Worm (Caenorhabditis elegans) whole organism, late embryonic: ENCODE data around the gene prx-10.

Experiments
- C08G9.2 ChIP-seq: sonication (generic microtip); optimal IDR thresholded peaks from 2 replicates; lab custom pipeline; 2016; ENCODE audit warnings: mild to moderate bottlenecking, missing genetic modification characterization, moderate library complexity, missing compliant biosample characterization
- C38D4.7 ChIP-seq: fragments of 200-800 bp; sonication (Bioruptor generic); optimal IDR thresholded peaks from 2 replicates; lab custom pipeline; 2018; ENCODE audit warnings: mild to moderate bottlenecking, missing genetic modification characterization, moderate library complexity, missing compliant biosample characterization
- F13H6.1 ChIP-seq: sonication (generic microtip); optimal IDR thresholded peaks from 2 replicates; lab custom pipeline; 2016; ENCODE audit warnings: missing genetic modification characterization, missing compliant biosample characterization
- K09A11.1 ChIP-seq: sonication (generic microtip); optimal IDR thresholded peaks from 2 replicates; lab custom pipeline; 2017; ENCODE audit warnings: antibody characterized with exemption, mild to moderate bottlenecking, missing genetic modification characterization, missing compliant biosample characterization; ENCODE audit not compliant: insufficient read depth
- T23F11.4 ChIP-seq: fragments of 200-800 bp; sonication (Bioruptor generic); optimal IDR thresholded peaks from 2 replicates; lab custom pipeline; 2018; ENCODE audit warnings: mild to moderate bottlenecking, missing genetic modification characterization, missing compliant biosample characterization
- ahr-1 ChIP-seq: sonication (generic microtip); optimal IDR thresholded peaks from 2 replicates; lab custom pipeline; 2016; ENCODE audit warnings: missing genetic modification characterization, missing compliant biosample characterization
- ama-1 ChIP-seq: fragments of 150-350 bp; optimal IDR thresholded peaks from 2 replicates; lab custom pipeline; 2014
- ceh-19 ChIP-seq: fragments of 200-800 bp; sonication (Bioruptor generic); optimal IDR thresholded peaks from 2 replicates; lab custom pipeline; 2018; ENCODE audit warnings: mild to moderate bottlenecking, missing genetic modification characterization, missing compliant biosample characterization
- ceh-24 ChIP-seq: sonication (generic microtip); optimal IDR thresholded peaks from 2 replicates; lab custom pipeline; 2016; ENCODE audit warnings: mild to moderate bottlenecking, missing genetic modification characterization, missing compliant biosample characterization
- ceh-31 ChIP-seq: sonication (generic microtip); optimal IDR thresholded peaks from 2 replicates; lab custom pipeline; 2016; ENCODE audit warnings: missing genetic modification characterization, missing compliant biosample characterization
- ceh-9 ChIP-seq: sonication (generic microtip); optimal IDR thresholded peaks from 2 replicates; lab custom pipeline; 2016; ENCODE audit warnings: mild to moderate bottlenecking, missing genetic modification characterization, inconsistent platforms, missing compliant biosample characterization
- che-1 ChIP-seq: sonication (generic microtip); optimal IDR thresholded peaks from 2 replicates; lab custom pipeline; 2016; ENCODE audit warnings: mild to moderate bottlenecking, missing genetic modification characterization, missing compliant biosample characterization
- dmd-4 ChIP-seq: sonication (generic microtip); optimal IDR thresholded peaks from 2 replicates; lab custom pipeline; 2016; ENCODE audit warnings: borderline replicate concordance, missing genetic modification characterization, missing compliant biosample characterization
- dve-1 ChIP-seq: sonication (generic microtip); optimal IDR thresholded peaks from 2 replicates; lab custom pipeline; 2017; ENCODE audit warnings: antibody characterized with exemption, mild to moderate bottlenecking, missing genetic modification characterization, missing compliant biosample characterization
- ets-4 ChIP-seq: sonication (generic microtip); optimal IDR thresholded peaks from 2 replicates; lab custom pipeline; 2016; ENCODE audit warnings: missing genetic modification characterization, missing compliant biosample characterization
- fax-1 ChIP-seq: sonication (generic microtip); optimal IDR thresholded peaks from 2 replicates; lab custom pipeline; 2016; ENCODE audit warnings: missing genotype, missing genetic modification characterization, missing compliant biosample characterization
- fkh-10 ChIP-seq: fragments of 150-350 bp; optimal IDR thresholded peaks from 2 replicates; lab custom pipeline; 2014; ENCODE audit warnings: missing biosample characterization, missing genetic modification reagents, missing genetic modification characterization
- fkh-6 ChIP-seq: sonication (generic microtip); optimal IDR thresholded peaks from 2 replicates; lab custom pipeline; 2016; ENCODE audit warnings: missing genetic modification characterization, missing compliant biosample characterization
- gmeb-2 ChIP-seq: sonication (generic microtip); optimal IDR thresholded peaks from 2 replicates; lab custom pipeline; 2016; ENCODE audit warnings: missing genetic modification characterization, inconsistent platforms, missing compliant biosample characterization
- hlh-6 ChIP-seq: sonication (generic microtip); optimal IDR thresholded peaks from 2 replicates; lab custom pipeline; 2016; ENCODE audit warnings: missing genotype, missing genetic modification characterization, missing compliant biosample characterization
- hlh-8 ChIP-seq: sonication (generic microtip); optimal IDR thresholded peaks from 2 replicates; lab custom pipeline; 2016; ENCODE audit warnings: missing genotype, missing genetic modification characterization, missing compliant biosample characterization
- lim-6 ChIP-seq: sonication (generic microtip); optimal IDR thresholded peaks from 2 replicates; lab custom pipeline; 2016; ENCODE audit warnings: missing genetic modification characterization, missing compliant biosample characterization
- lin-11 ChIP-seq: fragments of 200-800 bp; sonication (Bioruptor generic); optimal IDR thresholded peaks from 2 replicates; lab custom pipeline; 2018; ENCODE audit warnings: mild to moderate bottlenecking, missing genetic modification characterization, missing compliant biosample characterization
- madf-2 ChIP-seq: sonication (generic microtip); optimal IDR thresholded peaks from 2 replicates; lab custom pipeline; 2017; ENCODE audit warnings: missing genetic modification characterization, missing compliant biosample characterization
- mec-3 ChIP-seq: sonication (generic microtip); optimal IDR thresholded peaks from 2 replicates; lab custom pipeline; 2016; ENCODE audit warnings: borderline replicate concordance, missing genetic modification characterization, missing compliant biosample characterization
- nhr-11 ChIP-seq: fragments of 150-350 bp; optimal IDR thresholded peaks from 2 replicates; lab custom pipeline; 2014; ENCODE audit warnings: missing biosample characterization, missing genetic modification characterization
- nhr-232 ChIP-seq: sonication (generic microtip); optimal IDR thresholded peaks from 2 replicates; lab custom pipeline; 2016; ENCODE audit warnings: missing genetic modification characterization, missing compliant biosample characterization
- npax-4 ChIP-seq: sonication (generic microtip); optimal IDR thresholded peaks from 2 replicates; lab custom pipeline; 2016; ENCODE audit warnings: missing genetic modification characterization, missing compliant biosample characterization
- odd-2 ChIP-seq: sonication (generic microtip); optimal IDR thresholded peaks from 2 replicates; lab custom pipeline; 2017; ENCODE audit warnings: antibody characterized with exemption, mild to moderate bottlenecking, missing genetic modification characterization, missing compliant biosample characterization
- pag-3 ChIP-seq: sonication (generic microtip); optimal IDR thresholded peaks from 2 replicates; lab custom pipeline; 2016; ENCODE audit warnings: missing compliant biosample characterization, missing genetic modification characterization, borderline replicate concordance
- pax-1 ChIP-seq: fragments of 150-350 bp; optimal IDR thresholded peaks from 2 replicates; lab custom pipeline; 2014; ENCODE audit warnings: missing biosample characterization, missing genetic modification characterization
- pha-4 ChIP-seq: fragments of 150-350 bp; optimal IDR thresholded peaks from 2 replicates; lab custom pipeline; 2018; ENCODE audit warnings: missing biosample characterization, missing genetic modification reagents, missing genetic modification characterization
- ref-2 ChIP-seq: sonication (generic microtip); optimal IDR thresholded peaks from 2 replicates; lab custom pipeline; 2016; ENCODE audit warnings: missing genetic modification characterization, missing compliant biosample characterization
- rnt-1 ChIP-seq: sonication (generic microtip); optimal IDR thresholded peaks from 2 replicates; lab custom pipeline; 2016; ENCODE audit warnings: missing genetic modification characterization, missing compliant biosample characterization
- sox-4 ChIP-seq: sonication (generic microtip); optimal IDR thresholded peaks from 2 replicates; lab custom pipeline; 2017; ENCODE audit warnings: mild to moderate bottlenecking, missing genetic modification characterization, inconsistent platforms, missing compliant biosample characterization
- syd-9 ChIP-seq: sonication (generic microtip); optimal IDR thresholded peaks from 2 replicates; lab custom pipeline; 2016; ENCODE audit warnings: mild to moderate bottlenecking, missing genetic modification characterization, moderate library complexity, missing compliant biosample characterization
- ttx-3 ChIP-seq: sonication (generic microtip); optimal IDR thresholded peaks from 2 replicates; lab custom pipeline; 2016; ENCODE audit warnings: missing genetic modification reagents, missing genetic modification characterization, missing compliant biosample characterization
- unc-42 ChIP-seq: sonication (generic microtip); optimal IDR thresholded peaks from 2 replicates; lab custom pipeline; 2016; ENCODE audit warnings: missing genotype, missing genetic modification characterization, missing compliant biosample characterization
- ztf-16 ChIP-seq: sonication (generic microtip); optimal IDR thresholded peaks from 2 replicates; lab custom pipeline; 2017; ENCODE audit warnings: missing genetic modification characterization, missing compliant biosample characterization

prx-10 gene

DNA sequence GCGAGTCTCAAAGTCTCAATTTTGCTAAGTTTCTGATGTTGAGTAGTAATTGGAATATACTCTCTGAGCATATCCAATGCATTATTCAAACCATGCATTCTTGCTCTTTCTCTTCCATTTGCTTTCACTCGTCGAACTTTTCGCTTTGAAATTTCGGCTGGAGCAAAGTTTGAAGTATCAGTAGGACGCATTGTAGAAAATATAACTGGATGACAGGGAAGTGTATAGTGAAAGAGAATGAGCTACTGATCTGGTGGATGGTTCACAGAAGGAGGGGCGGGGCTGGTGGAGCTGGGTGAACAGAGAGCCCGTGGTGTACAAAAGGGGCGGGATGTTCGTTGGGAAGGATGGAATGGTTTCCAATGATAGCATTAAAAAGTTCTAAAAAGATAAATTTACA is 5.7 kb downstream of the prx-10 start:
- TF ChIP-seq ets-4 (tag; lab: Kevin White, UChicago) (no peak), ceh-24 (tag; lab: Kevin White, UChicago) (no peak), pax-1 (tag; lab: Kevin White, UChicago) (no peak), F13H6.1 (tag; lab: Kevin White, UChicago) (no peak), hlh-6 (tag; lab: Kevin White, UChicago) (no peak)

DNA sequence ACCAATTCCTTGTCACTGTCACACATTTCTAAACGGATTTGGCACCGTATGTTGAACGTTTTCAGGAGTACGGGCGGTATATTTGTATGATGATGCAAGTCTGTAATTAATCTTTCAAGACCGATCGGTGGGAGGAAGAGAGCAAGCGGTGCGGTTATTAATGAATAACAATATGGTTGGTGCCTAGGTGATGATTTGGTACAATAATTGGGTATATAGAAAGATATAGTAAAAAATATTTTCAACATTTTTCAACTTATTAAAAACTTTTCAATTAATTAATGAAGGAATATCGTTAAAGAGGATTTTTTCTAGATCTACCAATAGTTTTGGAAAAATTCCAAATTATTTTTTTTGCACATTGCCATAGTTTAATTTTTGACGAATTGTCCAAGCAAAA is 8.3 kb downstream of the prx-10 start, which contains the start of gene cnd-1:
cnd-1 (minus strand) TSS at position 101 of the 400 bp plus-strand sequence.
- TF ChIP-seq ceh-24 (tag; lab: Kevin White, UChicago) = no peak
- TF ChIP-seq syd-9 (tag; lab: Kevin White, UChicago) = no peak

DNA sequence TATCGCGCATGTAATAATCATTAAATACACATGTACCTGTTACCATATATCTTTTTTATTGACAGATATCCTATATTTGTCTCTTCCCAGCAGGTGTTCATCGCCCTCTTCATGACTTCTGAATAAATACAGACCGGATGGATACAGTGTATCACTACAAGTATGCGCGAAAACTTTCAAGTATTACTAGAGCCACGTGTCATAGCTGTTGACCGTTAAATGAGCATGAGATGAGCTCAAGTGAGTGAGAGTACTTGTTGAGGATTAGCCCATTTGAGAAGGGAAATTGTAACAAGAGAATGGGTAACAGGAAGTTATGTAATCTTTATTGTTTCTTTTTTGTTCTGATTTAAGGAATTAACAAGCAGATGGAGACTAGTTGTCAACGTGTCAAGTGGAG is 8.9 kb downstream of the prx-10 start:
- TF ChIP-seq fkh-6 (tag; lab: Kevin White, UChicago) (no peak), lim-6 (no peak), ref-2 (tag; lab: Kevin White, UChicago) (no peak), K09A11.1 (tag; lab: Kevin White, UChicago) (no peak)

DNA sequence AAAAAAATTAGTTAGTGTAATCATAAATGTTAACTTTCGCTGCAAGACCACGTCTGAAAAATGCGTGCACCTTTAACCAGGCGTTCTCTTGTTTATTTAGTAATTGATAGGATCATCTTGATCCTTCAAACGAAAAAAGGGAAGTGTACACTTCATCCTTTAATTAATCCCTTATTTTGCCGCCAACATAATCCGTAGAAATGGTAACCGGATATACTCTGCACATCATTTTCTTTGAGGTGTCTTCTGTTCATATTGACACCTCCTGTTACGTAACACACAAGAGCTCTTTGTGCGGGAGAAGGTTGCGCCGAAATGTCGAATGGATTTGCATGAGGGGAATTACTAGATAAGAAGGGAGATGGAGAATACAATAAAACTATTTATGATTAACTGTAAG is 12.5 kb downstream of the prx-10 start:
- no peak for TF ChIP-seq F13H6.1 (tag; lab: Kevin White, UChicago)
- no peak for TF ChIP-seq C08G9.2 (tag; lab: Kevin White, UChicago)
- no peak for TF ChIP-seq ceh-24 (tag; lab: Kevin White, UChicago)
- TF ChIP-seq npax-4 = no peak
- TF ChIP-seq lin-11 (tag; lab: Kevin White, UChicago) = no peak
- no peak for TF ChIP-seq nhr-11
- TF ChIP-seq sox-4 (tag; lab: Kevin White, UChicago) = no peak
- TF ChIP-seq fax-1 (tag; lab: Kevin White, UChicago) = no peak
- TF ChIP-seq nhr-232 (tag; lab: Kevin White, UChicago) = no peak
- no peak for TF ChIP-seq ahr-1 (tag; lab: Kevin White, UChicago)
- TF ChIP-seq ceh-31 = no peak
- no peak for TF ChIP-seq rnt-1 (tag; lab: Kevin White, UChicago)
- TF ChIP-seq ceh-9 (tag; lab: Kevin White, UChicago) = no peak
- TF ChIP-seq, all 69 proteins: peak for 0

DNA sequence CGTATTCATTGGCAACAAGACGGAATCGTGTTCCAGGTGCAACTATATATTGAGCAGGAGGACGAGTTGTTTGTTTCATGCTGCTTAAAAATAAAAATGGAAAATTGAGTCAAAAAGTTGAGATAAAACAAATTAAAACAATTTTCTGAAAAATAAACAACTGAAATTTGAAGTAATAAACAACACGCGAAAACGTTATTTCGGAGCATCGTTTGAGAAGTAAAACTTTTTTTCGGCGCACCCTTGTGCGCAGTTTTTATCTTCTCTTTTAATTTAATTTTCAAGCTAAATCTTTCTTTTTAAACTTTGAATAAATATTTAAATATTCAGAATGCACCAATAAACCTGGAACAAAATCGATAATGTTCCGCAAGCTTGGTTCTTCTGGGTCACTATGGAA is 17.9 kb downstream of the prx-10 start, which contains the start of the genes sumv-1 and gop-1:
sumv-1 (minus strand) TSS at position 80 of the 400 bp plus-strand sequence.
gop-1 (plus strand) TSS at position 331 of the 400 bp plus-strand sequence.
- peak; percentile 19 for TF ChIP-seq unc-42 (tag; lab: Kevin White, UChicago)
- no peak for TF ChIP-seq C38D4.7 (GFP tag; lab: Kevin White, UChicago)
- no peak for TF ChIP-seq madf-2 (tag; lab: Kevin White, UChicago)

DNA sequence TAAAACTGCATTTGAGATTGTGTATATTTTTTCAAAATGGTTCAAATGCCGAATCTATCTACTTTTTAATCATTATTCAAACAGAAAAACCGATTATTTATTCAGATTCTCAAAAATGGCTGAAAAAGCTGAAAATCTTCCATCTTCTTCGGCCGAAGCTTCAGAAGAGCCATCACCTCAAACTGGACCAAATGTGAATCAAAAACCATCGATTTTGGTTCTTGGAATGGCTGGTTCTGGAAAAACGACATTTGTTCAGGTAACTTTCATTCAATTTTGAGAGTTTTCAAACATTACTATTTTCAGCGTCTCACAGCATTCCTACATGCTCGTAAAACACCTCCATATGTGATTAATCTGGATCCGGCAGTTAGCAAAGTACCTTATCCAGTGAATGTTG is 22.7 kb downstream of the prx-10 start, which contains the start of gene gop-2:
gop-2 (plus strand) TSS at position 106 of the 400 bp plus-strand sequence.
- TF ChIP-seq pha-4 (tag; lab: Kevin White, UChicago) (no peak), T23F11.4 (GFP tag; lab: Kevin White, UChicago) (no peak), npax-4 (no peak), ttx-3 (no peak), ceh-19 (GFP tag; lab: Kevin White, UChicago) (no peak), C38D4.7 (GFP tag; lab: Kevin White, UChicago) (no peak), ztf-16 (no peak), pag-3 (tag; lab: Kevin White, UChicago) (no peak)
- TF ChIP-seq, all 69 proteins: peak for 0

DNA sequence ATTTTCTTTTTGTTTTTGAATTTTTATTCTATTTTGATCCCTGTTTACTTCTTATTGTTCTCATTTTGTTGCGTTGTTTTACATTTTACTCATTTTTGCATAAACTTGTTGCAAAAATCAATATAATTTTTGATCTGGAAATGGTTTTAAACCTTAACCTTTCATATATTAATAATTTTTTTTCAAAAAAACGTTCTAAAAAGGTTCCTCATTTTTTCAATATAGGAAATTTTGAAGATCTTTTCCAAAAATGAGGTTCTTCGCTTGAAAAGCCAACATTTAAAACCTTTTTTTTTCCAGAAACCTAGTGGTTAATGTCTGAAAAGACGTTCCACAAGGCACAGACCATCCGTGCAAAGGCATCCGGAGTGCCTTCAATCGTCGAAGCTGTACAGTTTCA is 24.2 kb downstream of the prx-10 start, which contains the start of gene gop-3:
gop-3 (plus strand) TSS at position 301 of the 400 bp plus-strand sequence.
- no peak for TF ChIP-seq ref-2 (tag; lab: Kevin White, UChicago)
- TF ChIP-seq che-1 (tag; lab: Kevin White, UChicago) = no peak
- TF ChIP-seq ama-1 (lab: Kevin White, UChicago) = no peak
- TF ChIP-seq fkh-10 (GFP tag; lab: Kevin White, UChicago) = no peak
- TF ChIP-seq pag-3 (tag; lab: Kevin White, UChicago) = no peak
- no peak for TF ChIP-seq mec-3 (tag; lab: Kevin White, UChicago)
- no peak for TF ChIP-seq lim-6
- TF ChIP-seq dmd-4 (tag; lab: Kevin White, UChicago) = no peak
- no peak for TF ChIP-seq C38D4.7 (GFP tag; lab: Kevin White, UChicago)
- TF ChIP-seq fkh-6 (tag; lab: Kevin White, UChicago) = no peak
- no peak for TF ChIP-seq hlh-8 (tag; lab: Kevin White, UChicago)
- no peak for TF ChIP-seq odd-2 (tag; lab: Kevin White, UChicago)
- no peak for TF ChIP-seq ceh-31
- TF ChIP-seq ahr-1 (tag; lab: Kevin White, UChicago) = no peak
- TF ChIP-seq nhr-11 = no peak
- TF ChIP-seq gmeb-2 (tag; lab: Kevin White, UChicago) = no peak
- no peak for TF ChIP-seq dve-1 (tag; lab: Kevin White, UChicago)
